Worm (Caenorhabditis elegans) whole organism, mixed stage, embryonic: ENCODE data around the gene C14H10.3.

Experiments used
- ceh-39 ChIP-seq: fragments of 150-350 bp; optimal IDR thresholded peaks from 2 replicates; lab custom pipeline; 2014; ENCODE audit warnings: missing biosample characterization, missing genetic modification characterization
- nhr-12 ChIP-seq: fragments of 150-350 bp; optimal IDR thresholded peaks from 2 replicates; lab custom pipeline; 2014; ENCODE audit warnings: missing biosample characterization, missing genetic modification characterization

DNA sequence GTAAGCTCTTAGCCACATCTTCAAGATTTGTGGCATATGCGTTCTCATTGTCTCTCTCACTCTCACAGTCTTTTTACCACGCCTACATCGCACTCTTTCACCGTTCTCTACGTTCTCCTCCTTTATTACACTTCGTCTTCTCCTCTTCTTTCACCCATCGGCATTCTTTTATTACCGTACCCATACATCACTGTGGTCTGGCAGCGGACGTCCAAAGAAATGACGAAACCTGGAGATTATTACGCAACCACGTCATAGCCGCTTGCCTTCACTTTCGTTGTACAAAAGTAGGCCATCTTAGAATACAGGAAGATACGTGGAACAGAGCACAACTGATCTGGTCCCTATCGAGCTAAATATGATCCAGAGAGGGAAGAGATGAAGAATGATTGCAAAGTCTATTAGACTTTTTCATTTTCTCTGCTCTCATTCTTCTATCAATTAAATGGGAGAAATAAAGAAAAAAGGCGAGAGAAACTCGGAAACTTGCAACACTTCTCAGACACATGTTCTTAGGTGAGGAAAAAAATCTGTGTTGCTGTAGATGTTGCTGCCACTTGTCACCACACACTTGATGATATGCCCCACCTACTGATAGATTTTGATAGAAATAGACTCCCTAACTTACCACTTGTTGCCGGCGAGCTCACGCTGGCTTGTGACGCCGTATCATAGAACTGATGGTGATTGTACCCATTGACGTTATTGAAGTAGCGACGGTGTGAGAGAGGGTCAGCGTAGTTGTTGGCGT, 23.4 kb downstream of the C14H10.3 start:
- TF ChIP-seq nhr-12 (tag; lab: Kevin White, UChicago) = no peak
- peak; percentile 58 for TF ChIP-seq ceh-39 (tag; lab: Kevin White, UChicago)
